Worm (Caenorhabditis elegans) whole organism, mixed stage, embryonic: ENCODE data around the gene C14A6.12.

Source experiments
- blmp-1 ChIP-seq: fragments of 150-350 bp; optimal IDR thresholded peaks from 2 replicates; lab custom pipeline; 2014; ENCODE audit warnings: missing biosample characterization, missing genetic modification characterization
- elt-1 ChIP-seq: sonication (generic microtip); optimal IDR thresholded peaks from 2 replicates; lab custom pipeline; 2017; ENCODE audit warnings: missing genetic modification characterization, mild to moderate bottlenecking, missing compliant biosample characterization, antibody characterized with exemption, moderate library complexity, borderline replicate concordance; ENCODE audit not compliant: insufficient read depth
- elt-3 ChIP-seq: fragments of 150-350 bp; optimal IDR thresholded peaks from 2 replicates; lab custom pipeline; 2014; ENCODE audit warnings: missing biosample characterization, missing genetic modification characterization
- flh-1 ChIP-seq: fragments of 200-800 bp; sonication (Bioruptor generic); optimal IDR thresholded peaks from 2 replicates; lab custom pipeline; 2018; ENCODE audit warnings: mild to moderate bottlenecking, missing genetic modification characterization, moderate library complexity, missing compliant biosample characterization
- lsy-2 ChIP-seq: fragments of 150-350 bp; optimal IDR thresholded peaks from 2 replicates; lab custom pipeline; 2014; ENCODE audit warnings: missing biosample characterization, missing genetic modification characterization
- nhr-237 ChIP-seq: fragments of 150-350 bp; optimal IDR thresholded peaks from 2 replicates; lab custom pipeline; 2014; ENCODE audit warnings: missing biosample characterization, missing genetic modification characterization
- nhr-28 ChIP-seq: fragments of 150-350 bp; optimal IDR thresholded peaks from 2 replicates; lab custom pipeline; 2014; ENCODE audit warnings: missing biosample characterization, missing genetic modification characterization
- pha-4 ChIP-seq: fragments of 150-350 bp; optimal IDR thresholded peaks from 2 replicates; lab custom pipeline; 2018; ENCODE audit warnings: missing biosample characterization, missing genetic modification reagents, missing genetic modification characterization
- snpc-4 ChIP-seq: fragments of 150-350 bp; optimal IDR thresholded peaks from 2 replicates; lab custom pipeline; 2014; ENCODE audit warnings: missing biosample characterization, missing genetic modification characterization
- tbx-8 ChIP-seq: fragments of 200-800 bp; sonication (Bioruptor generic); optimal IDR thresholded peaks from 2 replicates; lab custom pipeline; 2018; ENCODE audit warnings: mild to moderate bottlenecking, missing genetic modification characterization, moderate library complexity, missing compliant biosample characterization
- unc-62 ChIP-seq: fragments of 150-350 bp; optimal IDR thresholded peaks from 2 replicates; lab custom pipeline; 2014; ENCODE audit warnings: missing biosample characterization, missing genetic modification reagents, missing genetic modification characterization

ce11 chrV:18137679-18138078 lies 24.8 kb downstream of the C14A6.12 start:
- TF ChIP-seq lsy-2 (tag; lab: Kevin White, UChicago) = no peak
- TF ChIP-seq unc-62 = no peak
- no peak for TF ChIP-seq tbx-8
- TF ChIP-seq snpc-4 (tag; lab: Kevin White, UChicago) = no peak
- no peak for TF ChIP-seq flh-1 (GFP tag; lab: Kevin White, UChicago)
- no peak for TF ChIP-seq pha-4 (tag; lab: Kevin White, UChicago)
- no peak for TF ChIP-seq elt-3 (tag; lab: Kevin White, UChicago)
- no peak for TF ChIP-seq nhr-237
- TF ChIP-seq blmp-1 (tag; lab: Kevin White, UChicago) = no peak
- TF ChIP-seq elt-1 (tag; lab: Kevin White, UChicago) = no peak
- TF ChIP-seq nhr-28 (tag; lab: Kevin White, UChicago) = no peak
